Fruit fly (Drosophila melanogaster) S2 (cell line): ENCODE results near the gene CG5498.

Experiments used
- CG8478 ChIP-seq: fragments of >200 bp; optimal IDR thresholded peaks from 2 replicates; lab custom pipeline; 2018
- CTCF ChIP-seq, 2 experiments: fragments of >200 bp; optimal IDR thresholded peaks; 2 replicates each; lab custom pipeline; 2018

The CG5498 gene

dm6 chr3L:20385408-20385807, 1.5 kb upstream of the CG5498 start:
- no peak for TF ChIP-seq CG8478
- no peak for TF ChIP-seq CTCF (optimal IDR thresholded peaks at IDR 0.05; lab: Kevin White, UChicago)

- TF ChIP-seq CG8478 (no peak), CTCF (optimal IDR thresholded peaks at IDR 0.05; lab: Kevin White, UChicago) (no peak)
These were observed 1.1 kb upstream of the CG5498 start for dm6 chr3L:20385006-20385405.

dm6 chr3L:20379496-20379895, 4.4 kb downstream of the CG5498 start:
- TF ChIP-seq CG8478 (no peak), CTCF (optimal IDR thresholded peaks at IDR 0.05; lab: Kevin White, UChicago) (no peak)

- TF ChIP-seq CG8478, result no peak
- no peak for TF ChIP-seq CTCF (optimal IDR thresholded peaks at IDR 0.05; lab: Kevin White, UChicago)
These were observed 7.4 kb downstream of the CG5498 start for dm6 chr3L:20376564-20376920.

dm6 chr3L:20375878-20376563, 7.9 kb downstream of the CG5498 start, which contains the start of the genes Ide and RhoBTB:
Gene Ide, minus strand, starts transcription at chr3L:20375896.
Gene RhoBTB, plus strand, starts transcription at chr3L:20376242.
- TF ChIP-seq CTCF (optimal IDR thresholded peaks at IDR 0.05; lab: Kevin White, UChicago) (no peak), CG8478 (no peak)

- no peak for TF ChIP-seq CG8478
- no peak for TF ChIP-seq CTCF (optimal IDR thresholded peaks at IDR 0.05; lab: Kevin White, UChicago)
These were observed 8.4 kb downstream of the CG5498 start for dm6 chr3L:20375467-20375866.

dm6 chr3L:20370013-20370412, 13.9 kb downstream of the CG5498 start, which contains the start of gene CG13247:
Gene CG13247, plus strand, starts transcription at chr3L:20370313.
- TF ChIP-seq CTCF (optimal IDR thresholded peaks at IDR 0.05; lab: Kevin White, UChicago) (no peak), CG8478 (no peak)

dm6 chr3L:20366674-20367372, 17.1 kb downstream of the CG5498 start, which contains the start of the genes Toll-9 and in:
Gene Toll-9, minus strand, starts transcription at chr3L:20366724.
Gene in, plus strand, starts transcription at chr3L:20367198.
- no peak for TF ChIP-seq CTCF (optimal IDR thresholded peaks at IDR 0.05; lab: Kevin White, UChicago)
- no peak for TF ChIP-seq CG8478

- TF ChIP-seq CTCF (optimal IDR thresholded peaks at IDR 0.05; lab: Kevin White, UChicago) (no peak), CG8478 (no peak)
These were observed 17.8 kb downstream of the CG5498 start for dm6 chr3L:20366074-20366473.

- TF ChIP-seq CG8478 (no peak), CTCF (optimal IDR thresholded peaks at IDR 0.05; lab: Kevin White, UChicago) (no peak)
These were observed 22.5 kb downstream of the CG5498 start, which contains the start of gene Prim2 for dm6 chr3L:20361389-20361788. Gene Prim2, minus strand, starts transcription at chr3L:20361585.

- TF ChIP-seq CG8478 (no peak), CTCF (optimal IDR thresholded peaks at IDR 0.05; lab: Kevin White, UChicago) (no peak)
These were observed 25.7 kb downstream of the CG5498 start, which contains the start of gene CG5665 for dm6 chr3L:20358212-20358611. Gene CG5665, plus strand, starts transcription at chr3L:20358512.

- no peak for TF ChIP-seq CTCF (optimal IDR thresholded peaks at IDR 0.05; lab: Kevin White, UChicago)
- no peak for TF ChIP-seq CG8478
These were observed 27.3 kb downstream of the CG5498 start, which contains the start of gene kin17 for dm6 chr3L:20356613-20357012. Gene kin17, plus strand, starts transcription at chr3L:20356807.

dm6 chr3L:20354872-20355271, 29.0 kb downstream of the CG5498 start:
- TF ChIP-seq CTCF (optimal IDR thresholded peaks at IDR 0.05; lab: Kevin White, UChicago), result no peak
- TF ChIP-seq CG8478, result no peak

- TF ChIP-seq CG8478 (no peak), CTCF (optimal IDR thresholded peaks at IDR 0.05; lab: Kevin White, UChicago) (no peak)
These were observed 29.5 kb downstream of the CG5498 start for dm6 chr3L:20354363-20354762.

- TF ChIP-seq CG8478 (no peak), CTCF (optimal IDR thresholded peaks at IDR 0.05; lab: Kevin White, UChicago) (no peak)
These were observed 30.1 kb downstream of the CG5498 start for dm6 chr3L:20353726-20354332.

dm6 chr3L:20353149-20353548, 30.8 kb downstream of the CG5498 start, which contains the start of gene CG5618:
Gene CG5618, plus strand, starts transcription at chr3L:20353449.
- TF ChIP-seq CG8478, result no peak
- TF ChIP-seq CTCF (optimal IDR thresholded peaks at IDR 0.05; lab: Kevin White, UChicago), result no peak
